Fruit fly (Drosophila melanogaster): ENCODE data around the gene CG33120.

DNA sequence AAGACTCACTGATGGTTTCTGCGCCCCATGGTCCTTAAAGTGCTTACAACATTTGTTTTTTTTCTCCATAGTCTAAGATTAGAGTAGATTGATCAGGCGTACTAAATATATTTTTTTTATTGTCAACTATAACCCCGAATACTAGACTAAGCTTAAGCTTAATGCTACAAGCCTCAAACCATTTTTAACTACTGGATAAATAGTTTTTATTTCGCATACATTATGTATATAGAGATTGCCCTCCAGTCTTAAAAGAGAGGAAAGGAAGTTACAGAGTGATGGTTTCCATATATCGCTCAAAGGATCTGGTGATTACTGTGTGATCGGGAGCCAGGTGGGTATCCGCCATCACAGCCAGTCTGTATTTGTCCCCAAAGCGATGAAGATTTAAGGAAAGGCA is 3.2 kb downstream of the CG33120 start, which contains the start of gene CG31752:
- TF ChIP-seq psq (optimal IDR thresholded peaks at IDR 0.05) (no peak), insv (optimal IDR thresholded peaks at IDR 0.05) (no peak), h (optimal IDR thresholded peaks at IDR 0.05) (no peak)

All from Kc167 (cell line).